Worm (Caenorhabditis elegans) whole organism, midembryonic: Measurements from ENCODE around the gene F21D9.3.

Source experiments
- T22C8.4 ChIP-seq: fragments of 200-800 bp; sonication (Bioruptor generic); IDR thresholded peaks from 2 replicates; pipeline ENCODE4 v1.3.6; 2022; ENCODE audit warnings: missing genetic modification characterization, missing compliant biosample characterization
- cog-1 ChIP-seq: sonication (generic microtip); optimal IDR thresholded peaks from 2 replicates; lab custom pipeline; 2016; ENCODE audit warnings: missing genetic modification characterization, missing compliant biosample characterization
- flt-1 ChIP-seq: fragments of 200-800 bp; sonication (Bioruptor generic); IDR thresholded peaks from 2 replicates; pipeline ENCODE4 v1.3.6; 2022; ENCODE audit warnings: missing genetic modification characterization, missing compliant biosample characterization
- klf-2 ChIP-seq: fragments of 200-800 bp; sonication (Bioruptor generic); conservative IDR thresholded peaks from 2 replicates; pipeline ENCODE4 v1.3.6; 2022; ENCODE audit warnings: missing genetic modification reagents, missing genetic modification characterization, missing compliant biosample characterization
- med-1 ChIP-seq: sonication (generic microtip); optimal IDR thresholded peaks from 2 replicates; lab custom pipeline; 2017; ENCODE audit warnings: missing genetic modification characterization, mild to moderate bottlenecking, missing compliant biosample characterization, antibody characterized with exemption, missing genetic modification reagents; ENCODE audit not compliant: insufficient read depth
- ref-1 ChIP-seq: fragments of 200-800 bp; sonication (Bioruptor generic); conservative IDR thresholded peaks from 2 replicates; pipeline ENCODE4 v1.3.6; 2022; ENCODE audit warnings: missing genetic modification reagents, missing genetic modification characterization, missing compliant biosample characterization
- tab-1 ChIP-seq: fragments of 200-800 bp; sonication (Bioruptor generic); IDR thresholded peaks from 2 replicates; pipeline ENCODE4 v1.3.6; 2022; ENCODE audit warnings: missing genetic modification characterization, missing compliant biosample characterization
- ztf-23 ChIP-seq: fragments of 200-800 bp; sonication (Bioruptor generic); IDR thresholded peaks from 2 replicates; pipeline ENCODE4 v1.3.6; 2022; ENCODE audit warnings: missing genetic modification reagents, missing genetic modification characterization, missing compliant biosample characterization
- ztf-29 ChIP-seq: fragments of 200-800 bp; sonication (Bioruptor generic); IDR thresholded peaks from 2 replicates; pipeline ENCODE4 v1.3.6; 2022; ENCODE audit warnings: missing genetic modification reagents, missing genetic modification characterization, missing compliant biosample characterization

DNA sequence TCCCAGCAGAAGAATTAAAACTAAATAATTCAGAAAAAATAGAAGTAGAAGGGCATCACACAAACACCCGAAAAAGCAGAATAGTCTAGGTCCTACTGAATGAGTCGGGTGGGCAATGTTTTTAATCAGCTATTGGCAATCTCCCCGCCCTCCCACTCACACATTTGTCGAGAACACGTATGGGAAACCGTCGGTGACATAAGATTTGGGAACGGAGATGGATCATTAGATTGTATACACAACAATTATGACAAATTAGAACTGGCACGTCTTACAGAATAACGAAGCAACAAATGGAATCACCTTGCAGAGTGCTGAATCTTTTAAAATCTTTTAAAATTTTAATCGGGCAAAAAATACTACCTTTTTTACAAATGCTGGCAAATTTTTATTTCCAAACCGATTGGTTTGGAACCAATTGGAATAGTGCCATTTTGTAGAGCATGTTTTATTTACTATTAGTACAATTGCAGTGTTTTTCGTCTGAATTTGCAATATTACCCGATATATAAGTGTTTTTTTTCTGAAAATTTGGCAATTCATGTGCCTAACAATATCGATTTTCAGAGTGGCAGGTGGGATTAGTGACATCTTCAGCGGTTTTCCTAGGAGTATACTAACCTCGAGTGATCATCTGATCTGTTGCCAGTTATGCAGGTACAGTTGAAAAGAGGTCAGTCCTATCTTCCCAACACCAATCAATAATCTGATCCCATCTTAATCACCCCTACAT is 30.7 kb upstream of the F21D9.3 start, which contains the start of the genes F55C9.3 and fbxb-57:
- no peak for TF ChIP-seq flt-1 (GFP tag; lab: Robert Waterston, UW)
- no peak for TF ChIP-seq cog-1 (tag; lab: Kevin White, UChicago)
- no peak for TF ChIP-seq ref-1 (GFP tag; lab: Robert Waterston, UW)
- TF ChIP-seq med-1 (GFP tag; lab: Kevin White, UChicago), result no peak
- TF ChIP-seq ztf-29 (GFP tag; lab: Robert Waterston, UW), result no peak
- no peak for TF ChIP-seq ztf-23 (GFP tag; lab: Robert Waterston, UW)
- TF ChIP-seq tab-1, result no peak
- no peak for TF ChIP-seq klf-2 (GFP tag; lab: Robert Waterston, UW)
- no peak for TF ChIP-seq T22C8.4
